Worm (Caenorhabditis elegans) whole organism, mixed stage, embryonic: ENCODE data around the gene F07D3.3.

Experiments
- blmp-1 ChIP-seq: fragments of 150-350 bp; optimal IDR thresholded peaks from 2 replicates; lab custom pipeline; 2014; ENCODE audit warnings: missing biosample characterization, missing genetic modification characterization
- elt-1 ChIP-seq: sonication (generic microtip); optimal IDR thresholded peaks from 2 replicates; lab custom pipeline; 2017; ENCODE audit warnings: missing genetic modification characterization, mild to moderate bottlenecking, missing compliant biosample characterization, antibody characterized with exemption, moderate library complexity, borderline replicate concordance; ENCODE audit not compliant: insufficient read depth
- flh-1 ChIP-seq: fragments of 200-800 bp; sonication (Bioruptor generic); optimal IDR thresholded peaks from 2 replicates; lab custom pipeline; 2018; ENCODE audit warnings: mild to moderate bottlenecking, missing genetic modification characterization, moderate library complexity, missing compliant biosample characterization
- lin-13 ChIP-seq: fragments of 150-350 bp; optimal IDR thresholded peaks from 2 replicates; lab custom pipeline; 2014; ENCODE audit warnings: missing biosample characterization, missing genetic modification characterization
- lsy-2 ChIP-seq: fragments of 150-350 bp; optimal IDR thresholded peaks from 2 replicates; lab custom pipeline; 2014; ENCODE audit warnings: missing biosample characterization, missing genetic modification characterization
- nhr-237 ChIP-seq: fragments of 150-350 bp; optimal IDR thresholded peaks from 2 replicates; lab custom pipeline; 2014; ENCODE audit warnings: missing biosample characterization, missing genetic modification characterization
- nhr-28 ChIP-seq: fragments of 150-350 bp; optimal IDR thresholded peaks from 2 replicates; lab custom pipeline; 2014; ENCODE audit warnings: missing biosample characterization, missing genetic modification characterization
- pha-4 ChIP-seq: fragments of 150-350 bp; optimal IDR thresholded peaks from 2 replicates; lab custom pipeline; 2018; ENCODE audit warnings: missing biosample characterization, missing genetic modification reagents, missing genetic modification characterization
- snpc-4 ChIP-seq: fragments of 150-350 bp; optimal IDR thresholded peaks from 2 replicates; lab custom pipeline; 2014; ENCODE audit warnings: missing biosample characterization, missing genetic modification characterization
- unc-62 ChIP-seq: fragments of 150-350 bp; optimal IDR thresholded peaks from 2 replicates; lab custom pipeline; 2014; ENCODE audit warnings: missing biosample characterization, missing genetic modification reagents, missing genetic modification characterization
- zip-8 ChIP-seq: fragments of 150-350 bp; optimal IDR thresholded peaks from 2 replicates; lab custom pipeline; 2014; ENCODE audit warnings: missing biosample characterization, missing genetic modification characterization
- ztf-11 ChIP-seq: fragments of 150-350 bp; optimal IDR thresholded peaks from 2 replicates; lab custom pipeline; 2014; ENCODE audit warnings: missing biosample characterization, missing genetic modification characterization

- TF ChIP-seq blmp-1 (tag; lab: Kevin White, UChicago) (no peak), lin-13 (tag; lab: Kevin White, UChicago) (no peak), nhr-237 (tag; lab: Kevin White, UChicago) (no peak), nhr-28 (no peak), ztf-11 (tag; lab: Kevin White, UChicago) (no peak), snpc-4 (tag; lab: Kevin White, UChicago) (no peak), flh-1 (GFP tag; lab: Kevin White, UChicago) (no peak), zip-8 (tag; lab: Kevin White, UChicago) (no peak), unc-62 (GFP tag; lab: Kevin White, UChicago) (no peak), elt-1 (tag; lab: Kevin White, UChicago) (no peak), lsy-2 (tag; lab: Kevin White, UChicago) (no peak), pha-4 (no peak)
These were observed 42.0 kb upstream of the F07D3.3 start, which contains the start of gene haao-1 for ce11 chrV:9504474-9504960.
